Worm (Caenorhabditis elegans) whole organism, young adult: ENCODE results near the gene ints-9.

Source experiments
- F33H1.4 ChIP-seq: fragments of 200-800 bp; sonication (Bioruptor generic); IDR thresholded peaks from 2 replicates; pipeline ENCODE4 v1.3.6; 2022; ENCODE audit warnings: missing genetic modification reagents, missing genetic modification characterization, missing compliant biosample characterization
- F49E8.2 ChIP-seq: sonication (generic microtip); optimal IDR thresholded peaks from 3 replicates; lab custom pipeline; 2017; ENCODE audit warnings: missing genetic modification characterization, mild to moderate bottlenecking, missing compliant biosample characterization, antibody characterized with exemption, moderate library complexity; ENCODE audit not compliant: insufficient read depth
- F57A8.1 ChIP-seq: fragments of 200-800 bp; sonication (Bioruptor generic); optimal IDR thresholded peaks from 2 replicates; lab custom pipeline; 2018; ENCODE audit warnings: mild to moderate bottlenecking, missing genetic modification characterization, moderate library complexity, missing compliant biosample characterization
- F57C9.4 ChIP-seq: sonication (generic microtip); optimal IDR thresholded peaks from 2 replicates; lab custom pipeline; 2017; ENCODE audit warnings: mild to moderate bottlenecking, missing genetic modification characterization, missing compliant biosample characterization
- Y67H2A.10 ChIP-seq: fragments of 200-800 bp; sonication (Bioruptor generic); conservative IDR thresholded peaks from 2 replicates; pipeline ENCODE4 v1.3.6; 2022; ENCODE audit warnings: missing genetic modification reagents, missing genetic modification characterization, missing compliant biosample characterization
- ZK185.1 ChIP-seq: sonication (generic microtip); optimal IDR thresholded peaks from 2 replicates; lab custom pipeline; 2016; ENCODE audit warnings: mild to moderate bottlenecking, missing genetic modification characterization, missing compliant biosample characterization; ENCODE audit not compliant: poor library complexity, severe bottlenecking
- ama-1 ChIP-seq, 3 experiments: fragments of 150-350 bp in 1 of 3; sonication (generic microtip) in 2 of 3; optimal IDR thresholded peaks; 2 replicates each; lab custom pipeline; 2014 to 2018; ENCODE audit warnings: missing biosample characterization in 2 of 3, missing genetic modification characterization in 2 of 3, missing genetic modification reagents in 2 of 3
- aptf-3 ChIP-seq: fragments of 200-800 bp; sonication (Bioruptor generic); IDR thresholded peaks from 2 replicates; pipeline ENCODE4 v1.3.6; 2022; ENCODE audit warnings: missing genetic modification characterization, missing compliant biosample characterization
- bed-1 ChIP-seq: fragments of 200-800 bp; sonication (Bioruptor generic); IDR thresholded peaks from 2 replicates; pipeline ENCODE4 v1.3.6; 2022; ENCODE audit warnings: missing genetic modification reagents, missing genetic modification characterization, missing compliant biosample characterization
- cebp-2 ChIP-seq: fragments of 200-800 bp; sonication (Bioruptor generic); IDR thresholded peaks from 2 replicates; pipeline ENCODE4 v1.3.6; 2022; ENCODE audit warnings: missing genetic modification characterization, missing compliant biosample characterization
- ceh-79 ChIP-seq: sonication (generic microtip); optimal IDR thresholded peaks from 2 replicates; lab custom pipeline; 2017; ENCODE audit warnings: mild to moderate bottlenecking, missing genetic modification characterization, missing compliant biosample characterization
- die-1 ChIP-seq: sonication (generic microtip); optimal IDR thresholded peaks from 2 replicates; lab custom pipeline; 2016; ENCODE audit warnings: missing genotype, mild to moderate bottlenecking, missing genetic modification characterization, missing compliant biosample characterization
- dpl-1 ChIP-seq: fragments of 150-350 bp; optimal IDR thresholded peaks from 2 replicates; lab custom pipeline; 2014; ENCODE audit warnings: missing biosample characterization, missing genetic modification reagents, missing genetic modification characterization
- efl-1 ChIP-seq: fragments of 150-350 bp; optimal IDR thresholded peaks from 2 replicates; lab custom pipeline; 2014; ENCODE audit warnings: missing biosample characterization, missing genetic modification reagents, missing genetic modification characterization
- egrh-3 ChIP-seq: fragments of 200-800 bp; sonication (Bioruptor generic); IDR thresholded peaks from 2 replicates; pipeline ENCODE4 v1.3.6; 2022; ENCODE audit warnings: missing genetic modification reagents, missing genetic modification characterization, missing compliant biosample characterization
- hmg-20 ChIP-seq: fragments of 200-800 bp; sonication (Bioruptor generic); IDR thresholded peaks from 2 replicates; pipeline ENCODE4 v1.3.6; 2022; ENCODE audit warnings: missing genetic modification reagents, missing genetic modification characterization, missing compliant biosample characterization
- let-526 ChIP-seq: fragments of 200-800 bp; sonication (Bioruptor generic); IDR thresholded peaks from 2 replicates; pipeline ENCODE4 v1.3.6; 2022; ENCODE audit warnings: missing genetic modification reagents, missing genetic modification characterization, missing compliant biosample characterization
- let-607 ChIP-seq, 2 experiments: fragments of 200-800 bp in 1 of 2; sonication (Bioruptor generic) in 1 of 2; sonication (generic microtip) in 1 of 2; optimal IDR thresholded peaks; 2 replicates each; lab custom pipeline; 2016 to 2018; ENCODE audit warnings: mild to moderate bottlenecking in 2 of 2, missing compliant biosample characterization in 2 of 2, missing genetic modification characterization in 2 of 2, moderate library complexity in 2 of 2, missing genotype in 1 of 2
- lsl-1 ChIP-seq: fragments of 200-800 bp; sonication (Bioruptor generic); optimal IDR thresholded peaks from 2 replicates; lab custom pipeline; 2018; ENCODE audit warnings: mild to moderate bottlenecking, missing genetic modification characterization, moderate library complexity, missing compliant biosample characterization
- madf-3 ChIP-seq: fragments of 200-800 bp; sonication (Bioruptor generic); IDR thresholded peaks from 2 replicates; pipeline ENCODE4 v1.3.6; 2022; ENCODE audit warnings: missing genetic modification reagents, missing genetic modification characterization, missing compliant biosample characterization
- madf-6 ChIP-seq: fragments of 200-800 bp; sonication (Bioruptor generic); IDR thresholded peaks from 2 replicates; pipeline ENCODE4 v1.3.6; 2022; ENCODE audit warnings: missing genetic modification reagents, missing genetic modification characterization, missing compliant biosample characterization
- madf-8 ChIP-seq: fragments of 200-800 bp; sonication (Bioruptor generic); conservative IDR thresholded peaks from 2 replicates; pipeline ENCODE4 v1.3.6; 2022; ENCODE audit warnings: missing genetic modification reagents, missing genetic modification characterization, missing compliant biosample characterization
- mxl-1 ChIP-seq: sonication (generic microtip); optimal IDR thresholded peaks from 2 replicates; lab custom pipeline; 2016; ENCODE audit warnings: missing genetic modification characterization, missing compliant biosample characterization
- nhr-80 ChIP-seq: sonication (generic microtip); optimal IDR thresholded peaks from 2 replicates; lab custom pipeline; 2016; ENCODE audit warnings: missing genetic modification characterization, missing compliant biosample characterization
- pha-4 ChIP-seq: fragments of 150-350 bp; sonication (generic microtip); optimal IDR thresholded peaks from 2 replicates; lab custom pipeline; 2014; ENCODE audit warnings: missing biosample characterization, missing genetic modification reagents, missing genetic modification characterization
- rcor-1 ChIP-seq: fragments of 200-800 bp; sonication (Bioruptor generic); IDR thresholded peaks from 2 replicates; pipeline ENCODE4 v1.3.6; 2022; ENCODE audit warnings: missing genetic modification reagents, missing genetic modification characterization, missing compliant biosample characterization
- rec-8 ChIP-seq, 2 experiments: sonication (generic microtip); optimal IDR thresholded peaks; 2 replicates each; lab custom pipeline; 2016; ENCODE audit warnings: mild to moderate bottlenecking in 2 of 2, missing genetic modification characterization in 2 of 2, missing genetic modification reagents in 2 of 2, missing genotype in 2 of 2, missing biosample characterization in 1 of 2, missing compliant biosample characterization in 1 of 2, moderate library complexity in 1 of 2
- snpc-1.1 ChIP-seq: sonication (generic microtip); optimal IDR thresholded peaks from 2 replicates; lab custom pipeline; 2017; ENCODE audit warnings: missing genetic modification characterization, mild to moderate bottlenecking, missing compliant biosample characterization, antibody characterized with exemption, moderate library complexity, missing genotype, missing genetic modification reagents; ENCODE audit not compliant: insufficient read depth
- tlf-1 ChIP-seq: fragments of 200-800 bp; sonication (Bioruptor generic); optimal IDR thresholded peaks from 2 replicates; lab custom pipeline; 2018; ENCODE audit warnings: mild to moderate bottlenecking, missing genetic modification characterization, missing compliant biosample characterization
- unc-62 ChIP-seq: fragments of 150-350 bp; optimal IDR thresholded peaks from 2 replicates; lab custom pipeline; 2014; ENCODE audit warnings: missing biosample characterization, missing genetic modification reagents, missing genetic modification characterization
- xnd-1 ChIP-seq: sonication (generic microtip); optimal IDR thresholded peaks from 2 replicates; lab custom pipeline; 2016; ENCODE audit warnings: missing genotype, missing genetic modification reagents, missing genetic modification characterization, missing compliant biosample characterization
- zim-3 ChIP-seq: sonication (generic microtip); optimal IDR thresholded peaks from 2 replicates; lab custom pipeline; 2017; ENCODE audit warnings: mild to moderate bottlenecking, missing genetic modification characterization, moderate library complexity, missing compliant biosample characterization
- ztf-18 ChIP-seq: sonication (generic microtip); optimal IDR thresholded peaks from 2 replicates; lab custom pipeline; 2016; ENCODE audit warnings: missing genotype, mild to moderate bottlenecking, missing genetic modification characterization, missing compliant biosample characterization
- ztf-22 ChIP-seq: fragments of 200-800 bp; sonication (Bioruptor generic); optimal IDR thresholded peaks from 2 replicates; lab custom pipeline; 2018; ENCODE audit warnings: mild to moderate bottlenecking, missing genetic modification characterization, moderate library complexity, missing compliant biosample characterization

ints-9 gene

ce11 chrV:7604858-7605257 is 29.3 kb downstream of the ints-9 start, which contains the start of gene clec-213:
Gene clec-213 (plus strand): TSS chrV:7605158.
- TF ChIP-seq hmg-20 (GFP tag; lab: Robert Waterston, UW): no peak
- TF ChIP-seq nhr-80 (tag; lab: Kevin White, UChicago): no peak
- TF ChIP-seq die-1: no peak
- no peak for TF ChIP-seq tlf-1 (GFP tag; lab: Kevin White, UChicago)
- TF ChIP-seq pha-4 (tag; lab: Kevin White, UChicago): no peak
- no peak for TF ChIP-seq dpl-1 (GFP tag; lab: Kevin White, UChicago)

- no peak for TF ChIP-seq snpc-1.1 (tag; lab: Kevin White, UChicago)
- no peak for TF ChIP-seq Y67H2A.10 (GFP tag; lab: Robert Waterston, UW)
- no peak for TF ChIP-seq aptf-3 (GFP tag; lab: Robert Waterston, UW)
- no peak for TF ChIP-seq mxl-1 (tag; lab: Kevin White, UChicago)
- peak; percentile 25 for TF ChIP-seq nhr-80 (tag; lab: Kevin White, UChicago)
- TF ChIP-seq bed-1: no peak
- TF ChIP-seq ZK185.1 (tag; lab: Kevin White, UChicago): no peak
- TF ChIP-seq unc-62 (GFP tag; lab: Kevin White, UChicago): no peak
Measured at ce11 chrV:7609698-7610420, 34.3 kb downstream of the ints-9 start, which contains the start of the genes folt-3 and clec-214. Gene folt-3 (minus strand): TSS chrV:7609748. Gene clec-214 (plus strand): TSS chrV:7610370.

ce11 chrV:7612044-7612443 is 36.4 kb downstream of the ints-9 start, which contains the start of gene clec-215:
Gene clec-215 (plus strand): TSS chrV:7612344.
- TF ChIP-seq rec-8 (tag; optimal IDR thresholded peaks at IDR 0.05; lab: Kevin White, UChicago) (no peak), let-607 (tag; optimal IDR thresholded peaks at IDR 0.05; lab: Kevin White, UChicago) (no peak), ztf-22 (GFP tag; lab: Kevin White, UChicago) (no peak), zim-3 (tag; lab: Kevin White, UChicago) (no peak)

ce11 chrV:7618114-7618513 is 42.5 kb downstream of the ints-9 start, which contains the start of gene C50E3.15:
Gene C50E3.15 (plus strand): TSS chrV:7618414.
- no peak for TF ChIP-seq F33H1.4 (GFP tag; lab: Robert Waterston, UW)

ce11 chrV:7622011-7622465 is 46.4 kb downstream of the ints-9 start, which contains the start of gene C50E3.12:
Gene C50E3.12 (minus strand): TSS chrV:7622061.
- no peak for TF ChIP-seq rcor-1 (GFP tag; lab: Robert Waterston, UW)
- peak; percentile 30 for TF ChIP-seq xnd-1 (tag; lab: Kevin White, UChicago)
- TF ChIP-seq dpl-1 (GFP tag; lab: Kevin White, UChicago): peak; percentile 45
- no peak for TF ChIP-seq snpc-1.1 (tag; lab: Kevin White, UChicago)
- peak; percentile 89 for TF ChIP-seq madf-6 (GFP tag; lab: Robert Waterston, UW)
- TF ChIP-seq madf-8: peak; percentile 75
- TF ChIP-seq efl-1 (GFP tag; lab: Kevin White, UChicago): peak; percentile 79
- TF ChIP-seq F33H1.4 (GFP tag; lab: Robert Waterston, UW): 0 out of 2 replicates have a peak, but pooled peaks have one; percentile 11
- peak; percentile 5 for TF ChIP-seq lsl-1 (GFP tag; lab: Kevin White, UChicago)
- TF ChIP-seq, all 124 proteins: peak for 7

- TF ChIP-seq Y67H2A.10 (GFP tag; lab: Robert Waterston, UW): no peak
- TF ChIP-seq ztf-18: no peak
- TF ChIP-seq ceh-79 (tag; lab: Kevin White, UChicago): no peak
- no peak for TF ChIP-seq F57A8.1 (GFP tag; lab: Kevin White, UChicago)
- no peak for TF ChIP-seq ama-1 (optimal IDR thresholded peaks at IDR 0.05; lab: Kevin White, UChicago)
- no peak for TF ChIP-seq ama-1 (GFP tag; optimal IDR thresholded peaks at IDR 0.05; lab: Kevin White, UChicago)
- no peak for TF ChIP-seq F49E8.2 (tag; lab: Kevin White, UChicago)
- TF ChIP-seq cebp-2: no peak
- TF ChIP-seq let-526: no peak
- no peak for TF ChIP-seq madf-3 (GFP tag; lab: Robert Waterston, UW)
- TF ChIP-seq egrh-3 (GFP tag; lab: Robert Waterston, UW): no peak
- TF ChIP-seq madf-6 (GFP tag; lab: Robert Waterston, UW): no peak
- no peak for TF ChIP-seq F57C9.4
Measured at ce11 chrV:7624152-7624551, 48.5 kb downstream of the ints-9 start, which contains the start of gene C50E3.13. Gene C50E3.13 (minus strand): TSS chrV:7624252.
